Fruit fly (Drosophila melanogaster): ENCODE data around the gene Sp1.

DNA sequence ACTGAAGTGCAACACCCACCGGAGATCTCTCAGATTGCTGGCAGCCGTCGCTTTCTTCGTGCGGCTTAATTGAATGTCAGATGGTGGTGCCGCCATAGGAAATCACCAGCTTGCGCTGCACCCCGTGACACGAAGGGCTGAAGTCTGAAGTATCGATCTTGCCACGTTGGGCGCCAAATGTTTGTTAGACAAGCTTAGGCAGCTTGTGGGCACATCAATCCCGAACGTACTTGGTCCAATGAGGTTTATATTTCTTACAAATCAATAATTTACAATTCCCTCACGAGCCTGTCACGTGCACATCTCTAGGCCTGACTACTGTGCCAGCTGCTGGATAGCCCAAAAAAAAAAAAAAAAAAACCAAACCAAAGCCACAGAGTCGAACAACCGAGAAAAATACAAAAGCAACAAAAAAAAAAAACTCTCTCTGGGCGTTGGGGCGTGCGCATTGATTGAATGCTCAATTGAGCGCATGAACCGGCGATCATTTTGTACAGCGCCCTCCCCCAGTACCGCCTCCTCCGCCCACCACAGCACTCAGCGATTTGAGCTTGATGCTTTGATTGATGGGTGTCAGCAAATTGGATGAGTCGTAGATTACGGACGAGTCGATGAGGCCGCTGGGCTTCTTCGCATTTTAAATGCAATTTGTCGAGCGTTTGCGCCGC is 21.5 kb upstream of the Sp1 start:
- TF ChIP-seq psq (optimal IDR thresholded peaks at IDR 0.05) (no peak), usp (GFP tag; optimal IDR thresholded peaks at IDR 0.05) (no peak), Dll (optimal IDR thresholded peaks at IDR 0.05) (no peak), EcR (GFP tag; optimal IDR thresholded peaks at IDR 0.05) (no peak), CG8478 (optimal IDR thresholded peaks at IDR 0.05) (no peak), pan (optimal IDR thresholded peaks at IDR 0.05) (no peak)

Measured in whole organism.